Worm (Caenorhabditis elegans) whole organism, midembryonic: ENCODE results near the gene F20G2.5.

Experiments used
- ref-1 ChIP-seq: fragments of 200-800 bp; sonication (Bioruptor generic); conservative IDR thresholded peaks from 2 replicates; pipeline ENCODE4 v1.3.6; 2022; ENCODE audit warnings: missing genetic modification reagents, missing genetic modification characterization, missing compliant biosample characterization
- ztf-23 ChIP-seq: fragments of 200-800 bp; sonication (Bioruptor generic); IDR thresholded peaks from 2 replicates; pipeline ENCODE4 v1.3.6; 2022; ENCODE audit warnings: missing genetic modification reagents, missing genetic modification characterization, missing compliant biosample characterization

ce11 chrV:13744901-13745300 is 26.4 kb upstream of the F20G2.5 start, which contains the start of gene F35E12.9:
- TF ChIP-seq ref-1 (GFP tag; lab: Robert Waterston, UW) (no peak), ztf-23 (GFP tag; lab: Robert Waterston, UW) (no peak)
